Worm (Caenorhabditis elegans) whole organism, young adult: ENCODE data around the gene F15G9.1.

ENCODE experiments used
- B0035.1 ChIP-seq: sonication (generic microtip); optimal IDR thresholded peaks from 2 replicates; lab custom pipeline; 2016; ENCODE audit warnings: missing genetic modification characterization, mild to moderate bottlenecking, missing compliant biosample characterization, missing genotype, missing genetic modification reagents
- B0336.3 ChIP-seq: fragments of 200-800 bp; sonication (Bioruptor generic); IDR thresholded peaks from 2 replicates; pipeline ENCODE4 v1.3.6; 2022; ENCODE audit warnings: missing genetic modification characterization, missing compliant biosample characterization
- F22D6.2 ChIP-seq: sonication (generic microtip); optimal IDR thresholded peaks from 2 replicates; lab custom pipeline; 2016; ENCODE audit warnings: mild to moderate bottlenecking, missing genetic modification characterization, missing compliant biosample characterization
- F23B12.7 ChIP-seq: sonication (generic microtip); optimal IDR thresholded peaks from 2 replicates; lab custom pipeline; 2017; ENCODE audit warnings: missing genetic modification characterization, mild to moderate bottlenecking, missing compliant biosample characterization, antibody characterized with exemption, moderate library complexity; ENCODE audit not compliant: insufficient read depth
- K12H6.12 ChIP-seq: fragments of 200-800 bp; sonication (Bioruptor generic); optimal IDR thresholded peaks from 2 replicates; lab custom pipeline; 2018; ENCODE audit warnings: mild to moderate bottlenecking, missing genetic modification characterization, missing compliant biosample characterization
- Y67H2A.10 ChIP-seq: fragments of 200-800 bp; sonication (Bioruptor generic); conservative IDR thresholded peaks from 2 replicates; pipeline ENCODE4 v1.3.6; 2022; ENCODE audit warnings: missing genetic modification reagents, missing genetic modification characterization, missing compliant biosample characterization
- akir-1 ChIP-seq: fragments of 200-800 bp; sonication (Bioruptor generic); optimal IDR thresholded peaks from 2 replicates; lab custom pipeline; 2018; ENCODE audit warnings: mild to moderate bottlenecking, missing genetic modification characterization, moderate library complexity, missing compliant biosample characterization
- ama-1 ChIP-seq, 3 experiments: fragments of 150-350 bp in 1 of 3; sonication (generic microtip) in 2 of 3; optimal IDR thresholded peaks; 2 replicates each; lab custom pipeline; 2014 to 2018; ENCODE audit warnings: missing biosample characterization in 2 of 3, missing genetic modification characterization in 2 of 3, missing genetic modification reagents in 2 of 3
- atf-7 ChIP-seq: sonication (generic microtip); optimal IDR thresholded peaks from 2 replicates; lab custom pipeline; 2017; ENCODE audit warnings: mild to moderate bottlenecking, missing genetic modification characterization, missing compliant biosample characterization
- bed-1 ChIP-seq: fragments of 200-800 bp; sonication (Bioruptor generic); IDR thresholded peaks from 2 replicates; pipeline ENCODE4 v1.3.6; 2022; ENCODE audit warnings: missing genetic modification reagents, missing genetic modification characterization, missing compliant biosample characterization
- cebp-2 ChIP-seq: fragments of 200-800 bp; sonication (Bioruptor generic); IDR thresholded peaks from 2 replicates; pipeline ENCODE4 v1.3.6; 2022; ENCODE audit warnings: missing genetic modification characterization, missing compliant biosample characterization
- ceh-100 ChIP-seq: fragments of 200-800 bp; sonication (Bioruptor generic); IDR thresholded peaks from 2 replicates; pipeline ENCODE4 v1.3.6; 2022; ENCODE audit warnings: missing genetic modification reagents, missing genetic modification characterization, missing compliant biosample characterization
- ceh-27 ChIP-seq: fragments of 200-800 bp; sonication (Bioruptor generic); optimal IDR thresholded peaks from 2 replicates; lab custom pipeline; 2018; ENCODE audit warnings: mild to moderate bottlenecking, missing genetic modification characterization, moderate library complexity, missing compliant biosample characterization
- egl-18 ChIP-seq: fragments of 200-800 bp; sonication (Bioruptor generic); IDR thresholded peaks from 2 replicates; pipeline ENCODE4 v1.3.6; 2022; ENCODE audit warnings: missing genetic modification reagents, missing genetic modification characterization, missing compliant biosample characterization
- ets-4 ChIP-seq: fragments of 200-800 bp; sonication (Bioruptor generic); optimal IDR thresholded peaks from 2 replicates; lab custom pipeline; 2018; ENCODE audit warnings: mild to moderate bottlenecking, missing genetic modification characterization, missing compliant biosample characterization
- hlh-12 ChIP-seq: sonication (generic microtip); optimal IDR thresholded peaks from 2 replicates; lab custom pipeline; 2016; ENCODE audit warnings: missing genetic modification characterization, missing compliant biosample characterization
- hmg-20 ChIP-seq: fragments of 200-800 bp; sonication (Bioruptor generic); IDR thresholded peaks from 2 replicates; pipeline ENCODE4 v1.3.6; 2022; ENCODE audit warnings: missing genetic modification reagents, missing genetic modification characterization, missing compliant biosample characterization
- hrde-1 ChIP-seq: sonication (generic microtip); optimal IDR thresholded peaks from 2 replicates; lab custom pipeline; 2016; ENCODE audit warnings: missing genetic modification characterization, mild to moderate bottlenecking, missing compliant biosample characterization, moderate library complexity, missing genotype, missing genetic modification reagents, borderline replicate concordance
- hsf-1 ChIP-seq: fragments of 200-800 bp; sonication (Bioruptor generic); IDR thresholded peaks from 2 replicates; pipeline ENCODE4 v1.3.6; 2022; ENCODE audit warnings: missing genetic modification reagents, missing genetic modification characterization, missing compliant biosample characterization
- lin-35 ChIP-seq, 3 experiments: fragments of 150-350 bp in 2 of 3; sonication (generic microtip) in 1 of 3; optimal IDR thresholded peaks; 2 replicates each; lab custom pipeline; 2014 to 2018; ENCODE audit warnings: missing biosample characterization in 3 of 3, missing genetic modification characterization in 3 of 3, missing genetic modification reagents in 3 of 3
- lin-40 ChIP-seq: sonication (generic microtip); optimal IDR thresholded peaks from 2 replicates; lab custom pipeline; 2016; ENCODE audit warnings: missing genetic modification characterization, mild to moderate bottlenecking, missing compliant biosample characterization, missing genotype, missing genetic modification reagents
- lir-1 ChIP-seq: fragments of 200-800 bp; sonication (Bioruptor generic); conservative IDR thresholded peaks from 2 replicates; pipeline ENCODE4 v1.3.6; 2022; ENCODE audit warnings: missing genetic modification reagents, missing genetic modification characterization, missing compliant biosample characterization
- lsy-27 ChIP-seq: sonication (generic microtip); optimal IDR thresholded peaks from 2 replicates; lab custom pipeline; 2017; ENCODE audit warnings: missing genetic modification characterization, mild to moderate bottlenecking, missing compliant biosample characterization, antibody characterized with exemption, missing genotype, borderline replicate concordance; ENCODE audit not compliant: insufficient read depth
- madf-3 ChIP-seq: fragments of 200-800 bp; sonication (Bioruptor generic); IDR thresholded peaks from 2 replicates; pipeline ENCODE4 v1.3.6; 2022; ENCODE audit warnings: missing genetic modification reagents, missing genetic modification characterization, missing compliant biosample characterization
- nfya-2 ChIP-seq: fragments of 200-800 bp; sonication (Bioruptor generic); IDR thresholded peaks from 2 replicates; pipeline ENCODE4 v1.3.6; 2022; ENCODE audit warnings: missing genetic modification reagents, missing genetic modification characterization, missing compliant biosample characterization
- nhr-120 ChIP-seq: fragments of 200-800 bp; sonication (Bioruptor generic); IDR thresholded peaks from 2 replicates; pipeline ENCODE4 v1.3.6; 2022; ENCODE audit warnings: missing genetic modification characterization, missing compliant biosample characterization
- nhr-179 ChIP-seq: sonication (generic microtip); optimal IDR thresholded peaks from 2 replicates; lab custom pipeline; 2016; ENCODE audit warnings: mild to moderate bottlenecking, missing genetic modification characterization, missing compliant biosample characterization
- nhr-80 ChIP-seq: sonication (generic microtip); optimal IDR thresholded peaks from 2 replicates; lab custom pipeline; 2016; ENCODE audit warnings: missing genetic modification characterization, missing compliant biosample characterization
- nhr-90 ChIP-seq: sonication (generic microtip); optimal IDR thresholded peaks from 2 replicates; lab custom pipeline; 2016; ENCODE audit warnings: missing genotype, mild to moderate bottlenecking, missing genetic modification characterization, missing compliant biosample characterization
- rcor-1 ChIP-seq: fragments of 200-800 bp; sonication (Bioruptor generic); IDR thresholded peaks from 2 replicates; pipeline ENCODE4 v1.3.6; 2022; ENCODE audit warnings: missing genetic modification reagents, missing genetic modification characterization, missing compliant biosample characterization
- sea-2 ChIP-seq: fragments of 200-800 bp; sonication (Bioruptor generic); IDR thresholded peaks from 2 replicates; pipeline ENCODE4 v1.3.6; 2022; ENCODE audit warnings: missing genetic modification characterization, missing compliant biosample characterization
- snpc-1.1 ChIP-seq: sonication (generic microtip); optimal IDR thresholded peaks from 2 replicates; lab custom pipeline; 2017; ENCODE audit warnings: missing genetic modification characterization, mild to moderate bottlenecking, missing compliant biosample characterization, antibody characterized with exemption, moderate library complexity, missing genotype, missing genetic modification reagents; ENCODE audit not compliant: insufficient read depth
- snpc-3.4 ChIP-seq: sonication (generic microtip); optimal IDR thresholded peaks from 2 replicates; lab custom pipeline; 2017; ENCODE audit warnings: missing genetic modification characterization, mild to moderate bottlenecking, missing compliant biosample characterization, antibody characterized with exemption, moderate library complexity, missing genotype, missing genetic modification reagents
- unc-130 ChIP-seq: sonication (generic microtip); optimal IDR thresholded peaks from 2 replicates; lab custom pipeline; 2016; ENCODE audit warnings: missing genetic modification reagents, missing genetic modification characterization, missing compliant biosample characterization
- xnd-1 ChIP-seq: sonication (generic microtip); optimal IDR thresholded peaks from 2 replicates; lab custom pipeline; 2016; ENCODE audit warnings: missing genotype, missing genetic modification reagents, missing genetic modification characterization, missing compliant biosample characterization
- zim-3 ChIP-seq: sonication (generic microtip); optimal IDR thresholded peaks from 2 replicates; lab custom pipeline; 2017; ENCODE audit warnings: mild to moderate bottlenecking, missing genetic modification characterization, moderate library complexity, missing compliant biosample characterization
- ztf-25 ChIP-seq: fragments of 200-800 bp; sonication (Bioruptor generic); IDR thresholded peaks from 2 replicates; pipeline ENCODE4 v1.3.6; 2022; ENCODE audit warnings: missing genetic modification reagents, missing genetic modification characterization, missing compliant biosample characterization
- ztf-6 ChIP-seq: fragments of 200-800 bp; sonication (Bioruptor generic); IDR thresholded peaks from 2 replicates; pipeline ENCODE4 v1.3.6; 2022; ENCODE audit warnings: missing genetic modification reagents, missing genetic modification characterization, missing compliant biosample characterization

The F15G9.1 gene

DNA sequence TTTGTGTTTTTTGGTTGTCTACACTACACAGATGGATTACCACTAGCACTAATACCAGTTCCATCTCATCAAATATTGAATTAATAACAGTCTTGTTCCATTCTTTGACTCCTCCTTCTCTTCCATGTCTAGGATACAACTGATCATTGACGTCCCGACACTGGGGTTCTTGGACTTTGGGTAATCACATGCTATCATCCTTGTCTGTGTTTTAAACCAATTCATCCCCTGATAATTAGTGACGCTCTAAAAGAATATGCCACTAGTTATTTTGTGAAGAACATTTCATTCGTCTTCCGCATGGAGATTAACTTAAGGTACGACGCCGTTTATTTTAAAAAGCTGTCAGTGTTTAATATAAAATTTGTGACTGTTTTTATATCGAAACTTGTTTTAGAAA is 15.7 kb upstream of the F15G9.1 start, which contains the start of gene npr-18:
Gene npr-18 (plus strand): TSS at position 301 of the 400 bp plus-strand sequence.
- TF ChIP-seq ama-1 (optimal IDR thresholded peaks at IDR 0.05; lab: Kevin White, UChicago) = no peak
- TF ChIP-seq ama-1 (GFP tag; optimal IDR thresholded peaks at IDR 0.05; lab: Kevin White, UChicago) = no peak
- TF ChIP-seq atf-7 (tag; lab: Kevin White, UChicago) = no peak
- TF ChIP-seq lin-40 (tag; lab: Kevin White, UChicago) = no peak
- TF ChIP-seq nhr-90 = no peak
- TF ChIP-seq lir-1 (GFP tag; lab: Robert Waterston, UW) = no peak
- TF ChIP-seq egl-18 (GFP tag; lab: Robert Waterston, UW) = no peak
- TF ChIP-seq rcor-1 = no peak
- no peak for TF ChIP-seq F22D6.2 (tag; lab: Kevin White, UChicago)
- no peak for TF ChIP-seq nhr-120 (GFP tag; lab: Robert Waterston, UW)
- TF ChIP-seq akir-1 (GFP tag; lab: Kevin White, UChicago) = no peak
- no peak for TF ChIP-seq ets-4 (GFP tag; lab: Kevin White, UChicago)
- TF ChIP-seq lin-35 (GFP tag; optimal IDR thresholded peaks at IDR 0.05; lab: Kevin White, UChicago) = no peak
- TF ChIP-seq nfya-2 (GFP tag; lab: Robert Waterston, UW) = no peak
- no peak for TF ChIP-seq snpc-1.1 (tag; lab: Kevin White, UChicago)

DNA sequence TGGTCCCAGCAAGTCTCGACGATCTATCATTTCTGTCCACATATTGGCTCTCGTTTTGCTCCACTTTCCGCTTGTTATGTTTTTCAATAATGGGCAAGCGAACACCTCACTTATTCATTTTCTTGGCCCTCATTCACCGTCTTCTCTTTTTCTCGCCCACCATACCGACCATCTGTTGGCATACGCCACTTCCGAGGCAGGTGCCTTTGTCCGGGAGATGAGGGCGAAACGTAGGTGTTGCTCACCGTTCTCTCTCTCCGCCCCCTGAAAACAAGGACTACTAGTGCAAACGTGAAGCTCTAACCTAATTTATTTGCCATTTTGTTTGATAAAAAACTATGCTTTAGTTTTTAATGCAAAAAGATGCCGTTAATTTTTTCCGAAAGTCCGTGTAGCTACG is 8.5 kb upstream of the F15G9.1 start:
- TF ChIP-seq cebp-2 (GFP tag; lab: Robert Waterston, UW) = no peak
- TF ChIP-seq hrde-1 (tag; lab: Kevin White, UChicago) = no peak
- TF ChIP-seq ceh-27 (GFP tag; lab: Kevin White, UChicago) = no peak

DNA sequence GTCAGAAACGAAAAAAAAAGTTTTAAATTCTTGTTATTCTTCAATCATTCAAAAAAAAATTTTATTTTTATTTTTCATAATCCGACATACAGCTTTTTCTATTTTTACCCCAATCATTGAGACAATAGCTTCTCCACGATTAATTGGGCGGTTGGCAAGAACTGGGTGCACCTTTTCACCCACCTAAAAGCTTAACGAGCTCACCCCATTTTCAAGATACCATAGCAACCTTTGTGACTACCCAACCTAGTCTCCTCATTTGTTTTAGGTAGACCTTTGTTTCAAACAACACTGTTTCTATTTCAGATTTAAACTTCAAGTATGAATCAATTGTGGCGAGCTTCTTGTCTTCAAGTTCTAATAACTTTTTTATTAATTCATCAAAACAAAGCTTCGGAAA is 7.8 kb upstream of the F15G9.1 start, which contains the start of gene dyf-7:
Gene dyf-7 (plus strand): TSS at position 301 of the 400 bp plus-strand sequence.
- no peak for TF ChIP-seq xnd-1
- TF ChIP-seq ztf-6 = no peak
- TF ChIP-seq Y67H2A.10 (GFP tag; lab: Robert Waterston, UW) = no peak
- TF ChIP-seq hlh-12 (tag; lab: Kevin White, UChicago) = no peak
- TF ChIP-seq snpc-3.4 (tag; lab: Kevin White, UChicago) = no peak
- no peak for TF ChIP-seq hmg-20 (GFP tag; lab: Robert Waterston, UW)
- TF ChIP-seq nhr-80 (tag; lab: Kevin White, UChicago) = no peak
- no peak for TF ChIP-seq hsf-1 (GFP tag; lab: Robert Waterston, UW)
- no peak for TF ChIP-seq ceh-100 (GFP tag; lab: Robert Waterston, UW)
- TF ChIP-seq bed-1 = no peak
- TF ChIP-seq madf-3 (GFP tag; lab: Robert Waterston, UW) = no peak
- no peak for TF ChIP-seq akir-1 (GFP tag; lab: Kevin White, UChicago)

DNA sequence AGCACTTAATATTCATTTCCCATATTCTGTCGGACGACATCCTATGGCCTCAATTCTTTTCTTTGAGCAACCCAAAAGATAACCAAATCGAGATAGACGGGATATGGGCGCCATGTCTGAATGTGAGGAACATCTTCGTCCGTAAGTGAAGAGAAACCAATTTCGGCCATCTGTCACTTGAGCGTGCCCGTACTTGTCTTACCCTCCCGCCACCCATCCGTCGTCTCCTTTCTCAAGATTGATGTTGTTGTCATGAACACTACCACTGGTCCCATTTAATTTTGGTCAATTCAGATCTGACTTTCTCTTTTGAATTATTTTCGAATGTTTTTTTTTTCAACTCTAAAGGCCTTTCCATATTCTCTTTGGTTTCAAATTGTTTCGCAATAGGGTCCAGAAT is 3.4 kb upstream of the F15G9.1 start:
- no peak for TF ChIP-seq B0035.1 (tag; lab: Kevin White, UChicago)
- no peak for TF ChIP-seq B0336.3 (GFP tag; lab: Robert Waterston, UW)
- TF ChIP-seq hrde-1 (tag; lab: Kevin White, UChicago) = no peak
- no peak for TF ChIP-seq ceh-27 (GFP tag; lab: Kevin White, UChicago)
- TF ChIP-seq zim-3 = no peak
- no peak for TF ChIP-seq unc-130 (GFP tag; lab: Kevin White, UChicago)
- TF ChIP-seq lsy-27 (tag; lab: Kevin White, UChicago) = no peak
- TF ChIP-seq F23B12.7 = no peak
- no peak for TF ChIP-seq ztf-25 (GFP tag; lab: Robert Waterston, UW)
- TF ChIP-seq K12H6.12 (tag; lab: Kevin White, UChicago) = no peak
- no peak for TF ChIP-seq nhr-179 (tag; lab: Kevin White, UChicago)
- TF ChIP-seq sea-2 = no peak
